Worm (Caenorhabditis elegans) whole organism, L4 larva: Measurements from ENCODE around the gene C50F4.10.
A peak's percentile ranks its signal among the peaks of the same experiment; 100 is the strongest.

Experiments
- D1046.2 ChIP-seq: fragments of 200-800 bp; sonication (Bioruptor generic); IDR thresholded peaks from 2 replicates; pipeline ENCODE4 v1.3.6; 2022; ENCODE audit warnings: missing genetic modification characterization, missing compliant biosample characterization
- F10B5.3 ChIP-seq: sonication (generic microtip); optimal IDR thresholded peaks from 2 replicates; lab custom pipeline; 2016; ENCODE audit warnings: mild to moderate bottlenecking, missing genetic modification characterization, missing compliant biosample characterization
- F44E2.7 ChIP-seq: fragments of 200-800 bp; sonication (Bioruptor generic); IDR thresholded peaks from 2 replicates; pipeline ENCODE4 v2.1.2; 2022; ENCODE audit warnings: missing genetic modification characterization, missing compliant biosample characterization
- T20F7.1 ChIP-seq: fragments of 200-800 bp; sonication (Bioruptor generic); optimal IDR thresholded peaks from 2 replicates; lab custom pipeline; 2018; ENCODE audit warnings: mild to moderate bottlenecking, missing genetic modification characterization, missing compliant biosample characterization
- T26A8.4 ChIP-seq: fragments of 200-800 bp; sonication (Bioruptor generic); IDR thresholded peaks from 2 replicates; pipeline ENCODE4 v1.3.6; 2022; ENCODE audit warnings: missing genetic modification characterization, missing compliant biosample characterization
- Y5F2A.4 ChIP-seq: fragments of 200-800 bp; sonication (Bioruptor generic); optimal IDR thresholded peaks from 2 replicates; lab custom pipeline; 2018; ENCODE audit warnings: mild to moderate bottlenecking, missing genetic modification characterization, missing compliant biosample characterization
- ZK337.2 ChIP-seq: fragments of 200-800 bp; sonication (Bioruptor generic); IDR thresholded peaks from 2 replicates; pipeline ENCODE4 v1.3.6; 2022; ENCODE audit warnings: missing genetic modification reagents, missing genetic modification characterization, missing compliant biosample characterization
- ZK546.5 ChIP-seq, 2 experiments: sonication (generic microtip); optimal IDR thresholded peaks; 2 replicates each; lab custom pipeline; 2017; ENCODE audit warnings: missing biosample characterization in 2 of 2, missing genetic modification characterization in 2 of 2
- aha-1 ChIP-seq: fragments of 150-350 bp; peaks from one replicate; lab custom pipeline; 2014; ENCODE audit warnings: missing biosample characterization, missing genetic modification characterization
- arid-1 ChIP-seq: fragments of 200-800 bp; sonication (Bioruptor generic); conservative IDR thresholded peaks from 2 replicates; pipeline ENCODE4 v1.3.6; 2022; ENCODE audit warnings: missing genetic modification reagents, missing genetic modification characterization, missing compliant biosample characterization
- ceh-20 ChIP-seq: fragments of 200-800 bp; sonication (Bioruptor generic); IDR thresholded peaks from 2 replicates; pipeline ENCODE4 v1.3.6; 2022; ENCODE audit warnings: missing genetic modification reagents, missing genetic modification characterization, missing compliant biosample characterization
- ceh-32 ChIP-seq: sonication (generic microtip); optimal IDR thresholded peaks from 2 replicates; lab custom pipeline; 2016; ENCODE audit warnings: mild to moderate bottlenecking, missing genetic modification characterization, missing compliant biosample characterization; ENCODE audit not compliant: poor library complexity
- cey-2 ChIP-seq: sonication (generic microtip); optimal IDR thresholded peaks from 3 replicates; lab custom pipeline; 2017; ENCODE audit warnings: missing genetic modification characterization, mild to moderate bottlenecking, missing compliant biosample characterization, antibody characterized with exemption, borderline replicate concordance; ENCODE audit not compliant: insufficient read depth
- ctbp-1 ChIP-seq: fragments of 200-800 bp; sonication (Bioruptor generic); IDR thresholded peaks from 2 replicates; pipeline ENCODE4 v1.3.6; 2022; ENCODE audit warnings: missing genetic modification reagents, missing genetic modification characterization, missing compliant biosample characterization
- daf-16 ChIP-seq, 3 experiments: sonication (generic microtip); optimal IDR thresholded peaks; 2 replicates each; lab custom pipeline; 2016 to 2017; ENCODE audit warnings: missing genetic modification characterization in 3 of 3, missing genetic modification reagents in 3 of 3, mild to moderate bottlenecking in 2 of 3, missing compliant biosample characterization in 2 of 3, missing biosample characterization in 1 of 3, moderate library complexity in 1 of 3
- dmd-8 ChIP-seq: fragments of 200-800 bp; sonication (Bioruptor generic); IDR thresholded peaks from 2 replicates; pipeline ENCODE4 v1.3.6; 2022; ENCODE audit warnings: missing genetic modification characterization, missing compliant biosample characterization
- dmd-9 ChIP-seq: fragments of 200-800 bp; sonication (Bioruptor generic); IDR thresholded peaks from 2 replicates; pipeline ENCODE4 v1.3.6; 2022; ENCODE audit warnings: missing genetic modification reagents, missing genetic modification characterization, missing compliant biosample characterization
- dve-1 ChIP-seq: sonication (generic microtip); optimal IDR thresholded peaks from 2 replicates; lab custom pipeline; 2017; ENCODE audit warnings: antibody characterized with exemption, mild to moderate bottlenecking, missing genetic modification characterization, missing compliant biosample characterization; ENCODE audit not compliant: insufficient read depth
- egl-43 ChIP-seq: fragments of 200-800 bp; sonication (Bioruptor generic); IDR thresholded peaks from 2 replicates; pipeline ENCODE4 v1.3.6; 2022; ENCODE audit warnings: missing genetic modification reagents, missing genetic modification characterization, missing compliant biosample characterization
- fkh-10 ChIP-seq: fragments of 150-350 bp; optimal IDR thresholded peaks from 2 replicates; lab custom pipeline; 2014; ENCODE audit warnings: missing biosample characterization, missing genetic modification reagents, missing genetic modification characterization
- gei-8 ChIP-seq: fragments of 200-800 bp; sonication (Bioruptor generic); optimal IDR thresholded peaks from 2 replicates; lab custom pipeline; 2018; ENCODE audit warnings: mild to moderate bottlenecking, missing genetic modification characterization, missing compliant biosample characterization
- hmg-1.1 ChIP-seq: fragments of 200-800 bp; sonication (Bioruptor generic); IDR thresholded peaks from 2 replicates; pipeline ENCODE4 v1.3.6; 2022; ENCODE audit warnings: missing genetic modification reagents, missing genetic modification characterization, missing compliant biosample characterization
- lim-7 ChIP-seq: fragments of 200-800 bp; sonication (Bioruptor generic); IDR thresholded peaks from 2 replicates; pipeline ENCODE4 v1.3.6; 2022; ENCODE audit warnings: missing genetic modification characterization, missing compliant biosample characterization
- lin-15B ChIP-seq: fragments of 150-350 bp; sonication (generic microtip); optimal IDR thresholded peaks from 3 replicates; lab custom pipeline; 2014; ENCODE audit warnings: missing biosample characterization, missing genetic modification characterization
- lin-38 ChIP-seq: fragments of 200-800 bp; sonication (Bioruptor generic); IDR thresholded peaks from 2 replicates; pipeline ENCODE4 v1.3.6; 2022; ENCODE audit warnings: missing genetic modification reagents, missing genetic modification characterization, missing compliant biosample characterization
- lin-39 ChIP-seq: fragments of 150-350 bp; optimal IDR thresholded peaks from 2 replicates; lab custom pipeline; 2014; ENCODE audit warnings: missing biosample characterization, missing genetic modification reagents, missing genetic modification characterization
- lsy-2 ChIP-seq, 2 experiments: fragments of 150-350 bp in 1 of 2; sonication (generic microtip) in 1 of 2; optimal IDR thresholded peaks; 2 replicates each; lab custom pipeline; 2014 to 2017; ENCODE audit warnings: missing biosample characterization in 2 of 2, missing genetic modification characterization in 2 of 2
- mdl-1 ChIP-seq, 2 experiments: fragments of 150-350 bp in 1 of 2; sonication (generic microtip) in 1 of 2; optimal IDR thresholded peaks; 2 replicates each; lab custom pipeline; 2014 to 2017; ENCODE audit warnings: missing biosample characterization in 2 of 2, missing genetic modification characterization in 2 of 2
- mdt-29 ChIP-seq: fragments of 200-800 bp; sonication (Bioruptor generic); IDR thresholded peaks from 2 replicates; pipeline ENCODE4 v1.3.6; 2022; ENCODE audit warnings: missing genetic modification reagents, missing genetic modification characterization, missing compliant biosample characterization
- mep-1 ChIP-seq: fragments of 150-350 bp; sonication (generic microtip); optimal IDR thresholded peaks from 3 replicates; lab custom pipeline; 2014; ENCODE audit warnings: missing biosample characterization, missing genetic modification characterization
- mxl-2 ChIP-seq: fragments of 200-800 bp; sonication (Bioruptor generic); conservative IDR thresholded peaks from 2 replicates; pipeline ENCODE4 v1.3.6; 2022; ENCODE audit warnings: missing genetic modification reagents, missing genetic modification characterization, missing compliant biosample characterization
- nhr-11 ChIP-seq: fragments of 150-350 bp; optimal IDR thresholded peaks from 2 replicates; lab custom pipeline; 2014; ENCODE audit warnings: missing biosample characterization, missing genetic modification characterization
- nhr-237 ChIP-seq: sonication (generic microtip); optimal IDR thresholded peaks from 2 replicates; lab custom pipeline; 2017; ENCODE audit warnings: missing biosample characterization, missing genetic modification characterization
- nhr-76 ChIP-seq: fragments of 150-350 bp; optimal IDR thresholded peaks from 2 replicates; lab custom pipeline; 2014; ENCODE audit warnings: missing biosample characterization, missing genetic modification characterization
- pha-4 ChIP-seq, 2 experiments: fragments of 150-350 bp in 1 of 2; fragments of 200-800 bp in 1 of 2; sonication (Bioruptor generic) in 1 of 2; IDR thresholded peaks in 1 of 2; optimal IDR thresholded peaks in 1 of 2; 2 replicates each; pipeline versions ENCODE4 v1.3.6 to Lab custom; 2014 to 2022; ENCODE audit warnings: missing genetic modification characterization in 2 of 2, missing genetic modification reagents in 2 of 2, missing biosample characterization in 1 of 2, missing compliant biosample characterization in 1 of 2
- rbr-2 ChIP-seq: sonication (generic microtip); optimal IDR thresholded peaks from 2 replicates; lab custom pipeline; 2016; ENCODE audit warnings: missing genotype, missing genetic modification characterization, missing compliant biosample characterization
- skn-1 ChIP-seq: fragments of 150-350 bp; optimal IDR thresholded peaks from 2 replicates; lab custom pipeline; 2014; ENCODE audit warnings: missing biosample characterization, missing genetic modification characterization
- unc-130 ChIP-seq: sonication (generic microtip); optimal IDR thresholded peaks from 2 replicates; lab custom pipeline; 2016; ENCODE audit warnings: missing genetic modification reagents, missing genetic modification characterization, missing compliant biosample characterization
- unc-62 ChIP-seq, 3 experiments: fragments of 150-350 bp in 1 of 3; sonication (generic microtip); optimal IDR thresholded peaks in 2 of 3; peaks in 1 of 3; 1 replicate in 1 of 3; 2 replicates in 2 of 3; lab custom pipeline; 2014 to 2017; ENCODE audit warnings: missing biosample characterization in 3 of 3, missing genetic modification characterization in 3 of 3, missing genetic modification reagents in 3 of 3, missing genotype in 1 of 3
- zfp-3 ChIP-seq: fragments of 200-800 bp; sonication (Bioruptor generic); conservative IDR thresholded peaks from 2 replicates; pipeline ENCODE4 v1.3.6; 2022; ENCODE audit warnings: missing genetic modification reagents, missing genetic modification characterization, missing compliant biosample characterization
- zip-11 ChIP-seq: fragments of 200-800 bp; sonication (Bioruptor generic); IDR thresholded peaks from 2 replicates; pipeline ENCODE4 v1.3.6; 2022; ENCODE audit warnings: missing genetic modification characterization, missing compliant biosample characterization
- zip-2 ChIP-seq: fragments of 150-350 bp; optimal IDR thresholded peaks from 2 replicates; lab custom pipeline; 2014; ENCODE audit warnings: missing biosample characterization, missing genetic modification characterization
- ztf-11 ChIP-seq: fragments of 150-350 bp; optimal IDR thresholded peaks from 2 replicates; lab custom pipeline; 2014; ENCODE audit warnings: missing biosample characterization, missing genetic modification characterization

The C50F4.10 gene

ce11 chrV:9570197-9570596 is 38.8 kb upstream of the C50F4.10 start, which contains the start of gene F25B3.5:
F25B3.5 (minus strand) TSS chrV:9570297.
- TF ChIP-seq ZK546.5 (tag; optimal IDR thresholded peaks at IDR 0.05; lab: Kevin White, UChicago) (no peak), dve-1 (tag; lab: Kevin White, UChicago) (peak; percentile 11), aha-1 (peak; percentile 86), F44E2.7 (no peak)

- no peak for TF ChIP-seq mxl-2 (GFP tag; lab: Robert Waterston, UW)
- TF ChIP-seq nhr-237, result no peak
These were observed 37.3 kb upstream of the C50F4.10 start, which contains the start of gene F25B3.4 for ce11 chrV:9568707-9569106. F25B3.4 (minus strand) TSS chrV:9568807.

ce11 chrV:9563585-9563984 is 32.2 kb upstream of the C50F4.10 start:
- TF ChIP-seq lim-7 (GFP tag; lab: Robert Waterston, UW), result no peak
- no peak for TF ChIP-seq ztf-11 (tag; lab: Kevin White, UChicago)
- TF ChIP-seq unc-130, result no peak
- no peak for TF ChIP-seq rbr-2 (tag; lab: Kevin White, UChicago)
- TF ChIP-seq fkh-10 (GFP tag; lab: Kevin White, UChicago), result peak; percentile 34
- no peak for TF ChIP-seq zip-2 (tag; lab: Kevin White, UChicago)
- no peak for TF ChIP-seq daf-16 (GFP tag; optimal IDR thresholded peaks at IDR 0.05; lab: Kevin White, UChicago)
- no peak for TF ChIP-seq daf-16 (tag; optimal IDR thresholded peaks at IDR 0.05; lab: Kevin White, UChicago)
- TF ChIP-seq nhr-11 (tag; lab: Kevin White, UChicago), result no peak
- TF ChIP-seq T26A8.4 (GFP tag; lab: Robert Waterston, UW), result no peak
- TF ChIP-seq dmd-8 (GFP tag; lab: Robert Waterston, UW), result no peak
- no peak for TF ChIP-seq lin-39 (tag; lab: Kevin White, UChicago)
- TF ChIP-seq lsy-2 (tag; optimal IDR thresholded peaks at IDR 0.05; lab: Kevin White, UChicago), result no peak
- no peak for TF ChIP-seq zfp-3 (GFP tag; lab: Robert Waterston, UW)
- TF ChIP-seq lin-38 (GFP tag; lab: Robert Waterston, UW), result no peak
- no peak for TF ChIP-seq D1046.2 (GFP tag; lab: Robert Waterston, UW)
- TF ChIP-seq pha-4 (GFP tag; IDR thresholded peaks at IDR 0.05; lab: Robert Waterston, UW), result no peak
- no peak for TF ChIP-seq pha-4 (tag; optimal IDR thresholded peaks at IDR 0.05; lab: Kevin White, UChicago)
- TF ChIP-seq unc-62 (GFP tag; optimal IDR thresholded peaks at IDR 0.05 in 1 of 2; lab: Kevin White, UChicago), result peak in 1 of 2 experiments; percentile 82
- no peak for TF ChIP-seq unc-62 (tag; optimal IDR thresholded peaks at IDR 0.05; lab: Kevin White, UChicago)
- no peak for TF ChIP-seq ZK337.2 (GFP tag; lab: Robert Waterston, UW)
- TF ChIP-seq mdt-29 (GFP tag; lab: Robert Waterston, UW), result no peak
- TF ChIP-seq T20F7.1 (GFP tag; lab: Kevin White, UChicago), result no peak
- no peak for TF ChIP-seq arid-1 (GFP tag; lab: Robert Waterston, UW)
- no peak for TF ChIP-seq nhr-76 (tag; lab: Kevin White, UChicago)
- TF ChIP-seq ctbp-1 (GFP tag; lab: Robert Waterston, UW), result 0 out of 2 replicates have a peak, but pooled peaks have one; percentile 35
- TF ChIP-seq zip-11 (GFP tag; lab: Robert Waterston, UW), result no peak
- TF ChIP-seq cey-2 (tag; lab: Kevin White, UChicago), result no peak

ce11 chrV:9561624-9562179 is 30.3 kb upstream of the C50F4.10 start, which contains the start of gene rgef-1:
rgef-1 (minus strand) TSS chrV:9561674.
- no peak for TF ChIP-seq D1046.2 (GFP tag; lab: Robert Waterston, UW)
- no peak for TF ChIP-seq ztf-11 (tag; lab: Kevin White, UChicago)
- no peak for TF ChIP-seq dmd-9
- peak; percentile 87 for TF ChIP-seq rbr-2 (tag; lab: Kevin White, UChicago)
- TF ChIP-seq unc-62 (GFP tag; optimal IDR thresholded peaks at IDR 0.05 in 1 of 2; lab: Kevin White, UChicago), result peak in 1 of 2 experiments; percentile 81
- no peak for TF ChIP-seq unc-62 (tag; optimal IDR thresholded peaks at IDR 0.05; lab: Kevin White, UChicago)
- TF ChIP-seq mep-1 (tag; lab: Kevin White, UChicago), result peak; percentile 58
- no peak for TF ChIP-seq Y5F2A.4 (GFP tag; lab: Kevin White, UChicago)
- no peak for TF ChIP-seq skn-1
- peak; percentile 81 for TF ChIP-seq egl-43 (GFP tag; lab: Robert Waterston, UW)
- TF ChIP-seq ceh-20 (GFP tag; lab: Robert Waterston, UW), result 0 out of 2 replicates have a peak, but pooled peaks have one; percentile 22
- TF ChIP-seq arid-1 (GFP tag; lab: Robert Waterston, UW), result no peak
- TF ChIP-seq mdl-1 (tag; optimal IDR thresholded peaks at IDR 0.05; lab: Kevin White, UChicago), result peak in 1 of 2 experiments; percentile 84
- no peak for TF ChIP-seq F10B5.3
- TF ChIP-seq ceh-32, result no peak
- no peak for TF ChIP-seq lin-15B (tag; lab: Kevin White, UChicago)
- TF ChIP-seq gei-8 (GFP tag; lab: Kevin White, UChicago), result no peak
- peak; percentile 61 for TF ChIP-seq hmg-1.1 (GFP tag; lab: Robert Waterston, UW)
